Worm (Caenorhabditis elegans) whole organism, L2 larva: ENCODE measurements around the gene mvb-12.

ENCODE experiments used
- C34F6.9 ChIP-seq: fragments of 150-350 bp; optimal IDR thresholded peaks from 2 replicates; lab custom pipeline; 2014; ENCODE audit warnings: missing biosample characterization, missing genetic modification characterization
- F13H6.1 ChIP-seq: sonication (generic microtip); optimal IDR thresholded peaks from 2 replicates; lab custom pipeline; 2016; ENCODE audit warnings: missing genetic modification characterization, missing compliant biosample characterization
- Y55F3AM.14 ChIP-seq: fragments of 200-800 bp; sonication (Bioruptor generic); optimal IDR thresholded peaks from 2 replicates; lab custom pipeline; 2018; ENCODE audit warnings: mild to moderate bottlenecking, missing genetic modification characterization, missing compliant biosample characterization
- ZK546.5 ChIP-seq: sonication (generic microtip); optimal IDR thresholded peaks from 2 replicates; lab custom pipeline; 2017; ENCODE audit warnings: missing biosample characterization, missing genetic modification characterization
- aly-2 ChIP-seq: fragments of 150-350 bp; optimal IDR thresholded peaks from 2 replicates; lab custom pipeline; 2014; ENCODE audit warnings: missing biosample characterization, missing genetic modification characterization
- blmp-1 ChIP-seq: sonication (generic microtip); optimal IDR thresholded peaks from 2 replicates; lab custom pipeline; 2017; ENCODE audit warnings: missing genetic modification characterization, mild to moderate bottlenecking, missing compliant biosample characterization, antibody characterized with exemption, moderate library complexity; ENCODE audit not compliant: insufficient read depth
- ceh-16 ChIP-seq: fragments of 150-350 bp; optimal IDR thresholded peaks from 2 replicates; lab custom pipeline; 2014; ENCODE audit warnings: missing biosample characterization, missing genetic modification characterization
- ceh-82 ChIP-seq: fragments of 150-350 bp; optimal IDR thresholded peaks from 2 replicates; lab custom pipeline; 2014; ENCODE audit warnings: missing biosample characterization, missing genetic modification characterization
- crh-2 ChIP-seq: sonication (generic microtip); optimal IDR thresholded peaks from 2 replicates; lab custom pipeline; 2017; ENCODE audit warnings: missing biosample characterization, missing genetic modification characterization
- dmd-4 ChIP-seq: sonication (generic microtip); optimal IDR thresholded peaks from 2 replicates; lab custom pipeline; 2017; ENCODE audit warnings: missing biosample characterization, missing genetic modification characterization
- elt-3 ChIP-seq: sonication (generic microtip); optimal IDR thresholded peaks from 2 replicates; lab custom pipeline; 2017; ENCODE audit warnings: missing biosample characterization, missing genetic modification characterization
- fos-1 ChIP-seq: fragments of 150-350 bp; optimal IDR thresholded peaks from 2 replicates; lab custom pipeline; 2014; ENCODE audit warnings: missing biosample characterization, missing genetic modification characterization
- gmeb-1 ChIP-seq: fragments of 150-350 bp; optimal IDR thresholded peaks from 2 replicates; lab custom pipeline; 2014; ENCODE audit warnings: missing biosample characterization, missing genetic modification characterization
- lin-13 ChIP-seq: fragments of 150-350 bp; optimal IDR thresholded peaks from 2 replicates; lab custom pipeline; 2014; ENCODE audit warnings: missing biosample characterization, missing genetic modification reagents, missing genetic modification characterization
- lin-39 ChIP-seq: fragments of 150-350 bp; optimal IDR thresholded peaks from 2 replicates; lab custom pipeline; 2014; ENCODE audit warnings: missing biosample characterization, missing genetic modification reagents, missing genetic modification characterization
- lsy-2 ChIP-seq, 2 experiments: fragments of 150-350 bp in 1 of 2; sonication (generic microtip) in 1 of 2; optimal IDR thresholded peaks; 2 replicates each; lab custom pipeline; 2014 to 2017; ENCODE audit warnings: missing biosample characterization in 2 of 2, missing genetic modification characterization in 2 of 2
- mab-5 ChIP-seq: fragments of 150-350 bp; optimal IDR thresholded peaks from 2 replicates; lab custom pipeline; 2014; ENCODE audit warnings: missing biosample characterization, missing genetic modification characterization
- mdl-1 ChIP-seq, 2 experiments: fragments of 150-350 bp in 1 of 2; sonication (generic microtip) in 1 of 2; optimal IDR thresholded peaks; 2 replicates each; lab custom pipeline; 2017; ENCODE audit warnings: missing biosample characterization in 2 of 2, missing genetic modification characterization in 2 of 2
- nhr-10 ChIP-seq: sonication (generic microtip); optimal IDR thresholded peaks from 2 replicates; lab custom pipeline; 2017; ENCODE audit warnings: missing biosample characterization, missing genetic modification characterization
- nhr-11 ChIP-seq: fragments of 150-350 bp; optimal IDR thresholded peaks from 2 replicates; lab custom pipeline; 2014; ENCODE audit warnings: missing biosample characterization, missing genetic modification characterization
- nhr-129 ChIP-seq: fragments of 150-350 bp; optimal IDR thresholded peaks from 2 replicates; lab custom pipeline; 2014; ENCODE audit warnings: missing biosample characterization, missing genetic modification characterization
- nhr-21 ChIP-seq: fragments of 150-350 bp; optimal IDR thresholded peaks from 2 replicates; lab custom pipeline; 2014; ENCODE audit warnings: missing biosample characterization, missing genetic modification characterization
- nhr-23 ChIP-seq: fragments of 150-350 bp; optimal IDR thresholded peaks from 2 replicates; lab custom pipeline; 2014; ENCODE audit warnings: missing biosample characterization, missing genetic modification reagents, missing genetic modification characterization
- nhr-237 ChIP-seq: fragments of 150-350 bp; optimal IDR thresholded peaks from 2 replicates; lab custom pipeline; 2014; ENCODE audit warnings: missing biosample characterization, missing genetic modification characterization
- nhr-25 ChIP-seq: fragments of 150-350 bp; sonication (generic microtip); optimal IDR thresholded peaks from 3 replicates; lab custom pipeline; 2014; ENCODE audit warnings: missing biosample characterization, missing genetic modification characterization
- nhr-6 ChIP-seq: fragments of 150-350 bp; optimal IDR thresholded peaks from 2 replicates; lab custom pipeline; 2014; ENCODE audit warnings: missing biosample characterization, missing genetic modification characterization
- nhr-77 ChIP-seq: fragments of 150-350 bp; optimal IDR thresholded peaks from 2 replicates; lab custom pipeline; 2014; ENCODE audit warnings: missing biosample characterization, missing genetic modification characterization
- sem-4 ChIP-seq: fragments of 150-350 bp; optimal IDR thresholded peaks from 2 replicates; lab custom pipeline; 2014; ENCODE audit warnings: missing biosample characterization, missing genetic modification reagents, missing genetic modification characterization
- sma-3 ChIP-seq: sonication (generic microtip); optimal IDR thresholded peaks from 2 replicates; lab custom pipeline; 2016; ENCODE audit warnings: missing genetic modification reagents, missing genetic modification characterization, missing compliant biosample characterization
- sma-9 ChIP-seq, 2 experiments: fragments of 150-350 bp in 1 of 2; sonication (generic microtip) in 1 of 2; optimal IDR thresholded peaks; 2 replicates each; lab custom pipeline; 2014 to 2016; ENCODE audit warnings: missing genetic modification characterization in 2 of 2, mild to moderate bottlenecking in 1 of 2, missing biosample characterization in 1 of 2, missing compliant biosample characterization in 1 of 2, missing genetic modification reagents in 1 of 2, moderate library complexity in 1 of 2
- snpc-4 ChIP-seq: fragments of 150-350 bp; optimal IDR thresholded peaks from 2 replicates; lab custom pipeline; 2014; ENCODE audit warnings: missing biosample characterization, missing genetic modification characterization
- unc-39 ChIP-seq: fragments of 150-350 bp; optimal IDR thresholded peaks from 2 replicates; lab custom pipeline; 2014; ENCODE audit warnings: missing biosample characterization, missing genetic modification characterization
- unc-55 ChIP-seq: fragments of 150-350 bp; sonication (generic microtip); optimal IDR thresholded peaks from 3 replicates; lab custom pipeline; 2014; ENCODE audit warnings: missing biosample characterization, missing genetic modification reagents, missing genetic modification characterization
- unc-62 ChIP-seq: fragments of 150-350 bp; optimal IDR thresholded peaks from 2 replicates; lab custom pipeline; 2014; ENCODE audit warnings: missing biosample characterization, missing genetic modification reagents, missing genetic modification characterization
- zag-1 ChIP-seq: fragments of 150-350 bp; optimal IDR thresholded peaks from 2 replicates; lab custom pipeline; 2014; ENCODE audit warnings: missing biosample characterization, missing genetic modification characterization
- ztf-4 ChIP-seq: fragments of 150-350 bp; optimal IDR thresholded peaks from 2 replicates; lab custom pipeline; 2014; ENCODE audit warnings: missing biosample characterization, missing genetic modification characterization

The mvb-12 gene

ce11 chrIV:7830151-7830550 is at the start of gene mvb-12:
Gene mvb-12, plus strand, starts transcription at chrIV:7830525.
- TF ChIP-seq crh-2 (peak; percentile 21), unc-55 (GFP tag; lab: Kevin White, UChicago) (peak; percentile 40), sem-4 (no peak), lin-39 (tag; lab: Kevin White, UChicago) (no peak), ceh-16 (tag; lab: Kevin White, UChicago) (no peak), mdl-1 (tag; optimal IDR thresholded peaks at IDR 0.05; lab: Kevin White, UChicago) (no peak), zag-1 (tag; lab: Kevin White, UChicago) (no peak), nhr-129 (tag; lab: Kevin White, UChicago) (peak; percentile 43), nhr-21 (tag; lab: Kevin White, UChicago) (no peak), dmd-4 (tag; lab: Kevin White, UChicago) (no peak), C34F6.9 (tag; lab: Kevin White, UChicago) (peak; percentile 43), fos-1 (tag; lab: Kevin White, UChicago) (peak; percentile 37), lsy-2 (tag; optimal IDR thresholded peaks at IDR 0.05; lab: Kevin White, UChicago) (peak in 1 of 2 experiments; percentile 54)

ce11 chrIV:7782292-7782691 is 48.0 kb upstream of the mvb-12 start, which contains the start of gene sec-10:
Gene sec-10, minus strand, starts transcription at chrIV:7782499.
- TF ChIP-seq nhr-11 (tag; lab: Kevin White, UChicago) (no peak), fos-1 (tag; lab: Kevin White, UChicago) (peak; percentile 17), nhr-23 (tag; lab: Kevin White, UChicago) (no peak), zag-1 (tag; lab: Kevin White, UChicago) (no peak)

ce11 chrIV:7783801-7784411 is 46.4 kb upstream of the mvb-12 start, which contains the start of gene tag-321:
Gene tag-321, minus strand, starts transcription at chrIV:7783851.
- TF ChIP-seq unc-55 (GFP tag; lab: Kevin White, UChicago) (no peak), fos-1 (tag; lab: Kevin White, UChicago) (peak; percentile 26), sma-9 (GFP tag; optimal IDR thresholded peaks at IDR 0.05; lab: Kevin White, UChicago) (peak; percentile 18), sma-9 (tag; optimal IDR thresholded peaks at IDR 0.05; lab: Kevin White, UChicago) (no peak), mab-5 (tag; lab: Kevin White, UChicago) (no peak)

ce11 chrIV:7785506-7786065 is 44.7 kb upstream of the mvb-12 start, which contains the start of gene tag-322:
Gene tag-322, minus strand, starts transcription at chrIV:7785556.
- TF ChIP-seq nhr-25 (tag; lab: Kevin White, UChicago) (peak; percentile 77), ztf-4 (tag; lab: Kevin White, UChicago) (peak; percentile 64), blmp-1 (tag; lab: Kevin White, UChicago) (peak; percentile 17), nhr-10 (tag; lab: Kevin White, UChicago) (no peak), snpc-4 (no peak), gmeb-1 (tag; lab: Kevin White, UChicago) (peak; percentile 61), mab-5 (tag; lab: Kevin White, UChicago) (no peak), ceh-82 (tag; lab: Kevin White, UChicago) (no peak), F13H6.1 (tag; lab: Kevin White, UChicago) (peak; percentile 74), nhr-21 (tag; lab: Kevin White, UChicago) (peak; percentile 56), lsy-2 (tag; optimal IDR thresholded peaks at IDR 0.05; lab: Kevin White, UChicago) (peak; percentile 71 to 91), sem-4 (peak; percentile 54), aly-2 (no peak), lin-39 (tag; lab: Kevin White, UChicago) (no peak), fos-1 (tag; lab: Kevin White, UChicago) (peak; percentile 48), elt-3 (tag; lab: Kevin White, UChicago) (no peak), C34F6.9 (tag; lab: Kevin White, UChicago) (peak; percentile 72), nhr-6 (tag; lab: Kevin White, UChicago) (peak; percentile 47), nhr-77 (tag; lab: Kevin White, UChicago) (peak; percentile 12), Y55F3AM.14 (no peak), unc-62 (GFP tag; lab: Kevin White, UChicago) (no peak), lin-13 (GFP tag; lab: Kevin White, UChicago) (peak; percentile 43), nhr-237 (tag; lab: Kevin White, UChicago) (no peak), ZK546.5 (tag; lab: Kevin White, UChicago) (no peak), unc-39 (tag; lab: Kevin White, UChicago) (no peak), crh-2 (peak; percentile 81), unc-55 (GFP tag; lab: Kevin White, UChicago) (peak; percentile 77), sma-3 (GFP tag; lab: Kevin White, UChicago) (peak; percentile 69), sma-9 (GFP tag; optimal IDR thresholded peaks at IDR 0.05; lab: Kevin White, UChicago) (peak; percentile 73), sma-9 (tag; optimal IDR thresholded peaks at IDR 0.05; lab: Kevin White, UChicago) (no peak), mdl-1 (tag; optimal IDR thresholded peaks at IDR 0.05; lab: Kevin White, UChicago) (no peak), nhr-11 (tag; lab: Kevin White, UChicago) (no peak), nhr-129 (tag; lab: Kevin White, UChicago) (peak; percentile 38)
